Worm (Caenorhabditis elegans): ENCODE results near the gene fipr-29.

- TF ChIP-seq blmp-1 (tag; optimal IDR thresholded peaks at IDR 0.05), result no peak
- TF ChIP-seq lin-15B (tag; optimal IDR thresholded peaks at IDR 0.05), result no peak
- TF ChIP-seq aly-2 (tag; optimal IDR thresholded peaks at IDR 0.05), result no peak
- no peak for TF ChIP-seq isw-1 (GFP tag; IDR thresholded peaks at IDR 0.05)
- no peak for TF ChIP-seq efl-3 (GFP tag; optimal IDR thresholded peaks at IDR 0.05)
- no peak for TF ChIP-seq snpc-4 (tag; optimal IDR thresholded peaks at IDR 0.05)
- TF ChIP-seq grh-1 (GFP tag; IDR thresholded peaks at IDR 0.05), result no peak
- TF ChIP-seq mdl-1 (tag; optimal IDR thresholded peaks at IDR 0.05), result no peak
- no peak for TF ChIP-seq ces-1 (GFP tag; optimal IDR thresholded peaks at IDR 0.05)
- TF ChIP-seq aha-1 (tag; optimal IDR thresholded peaks at IDR 0.05), result no peak
Observed at ce11 chrIII:3033507-3033906, 26.7 kb downstream of the fipr-29 start.
